Fruit fly (Drosophila melanogaster): Measurements from ENCODE around the gene PIG-H.

The PIG-H gene

dm6 chr3R:8007595-8008255 is 8.1 kb downstream of the PIG-H start, which contains the start of gene CG2767 (continued):
- TF ChIP-seq CG3995 (GFP tag; optimal IDR thresholded peaks at IDR 0.05) (peak; percentile 88), pzg (GFP tag; optimal IDR thresholded peaks at IDR 0.05) (peak; percentile 56), mam (GFP tag; optimal IDR thresholded peaks at IDR 0.05) (no peak), danr (GFP tag; IDR thresholded peaks at IDR 0.05) (no peak), CG9932 (GFP tag; IDR thresholded peaks at IDR 0.05) (no peak), lab (GFP tag; optimal IDR thresholded peaks at IDR 0.05) (no peak), CG11093 (GFP tag; IDR thresholded peaks at IDR 0.05) (no peak), Camta (GFP tag; optimal IDR thresholded peaks at IDR 0.05) (no peak), CG8388 (GFP tag; optimal IDR thresholded peaks at IDR 0.05) (no peak), Opbp (GFP tag; IDR thresholded peaks at IDR 0.05; ENCODE audit: partially characterized antibody) (peak; percentile 8; the same call in 2 of the 3 replicates), Lpt (GFP tag; optimal IDR thresholded peaks at IDR 0.05) (no peak), grau (tag; optimal IDR thresholded peaks at IDR 0.05) (no peak), CG7357 (GFP tag; IDR thresholded peaks at IDR 0.05) (no peak), CG31441 (GFP tag; IDR thresholded peaks at IDR 0.05) (no peak), CG14860 (GFP tag; IDR thresholded peaks at IDR 0.05; ENCODE audit: partially characterized antibody) (no peak), CG1832 (GFP tag; optimal IDR thresholded peaks at IDR 0.05) (no peak), CG7928 (GFP tag; optimal IDR thresholded peaks at IDR 0.05) (no peak), CG10462 (GFP tag; optimal IDR thresholded peaks at IDR 0.05) (no peak), PHDP (tag; optimal IDR thresholded peaks at IDR 0.05) (no peak), jing (GFP tag; optimal IDR thresholded peaks at IDR 0.05) (no peak), Stat92E (GFP tag; optimal IDR thresholded peaks at IDR 0.05) (no peak), az2 (GFP tag; optimal IDR thresholded peaks at IDR 0.05) (no peak), CG12219 (GFP tag; optimal IDR thresholded peaks at IDR 0.05) (no peak), gsb-n (tag; optimal IDR thresholded peaks at IDR 0.05) (no peak), so (GFP tag; IDR thresholded peaks at IDR 0.05) (no peak), CG33557 (GFP tag; optimal IDR thresholded peaks at IDR 0.05) (no peak), slp2 (GFP tag; optimal IDR thresholded peaks at IDR 0.05) (no peak), sob (GFP tag; IDR thresholded peaks at IDR 0.05) (no peak), cad (GFP tag; optimal IDR thresholded peaks at IDR 0.05) (no peak), CG7556 (GFP tag; optimal IDR thresholded peaks at IDR 0.05) (no peak), CG31224 (GFP tag; IDR thresholded peaks at IDR 0.05) (no peak), Hr51 (GFP tag; optimal IDR thresholded peaks at IDR 0.05) (no peak), Adf1 (GFP tag; IDR thresholded peaks at IDR 0.05) (no peak), insv (GFP tag; optimal IDR thresholded peaks at IDR 0.05) (peak in 1 of 2 experiments; percentile 5), ERR (GFP tag; optimal IDR thresholded peaks at IDR 0.05) (no peak), HLH4C (GFP tag; IDR thresholded peaks at IDR 0.05; ENCODE audit: partially characterized antibody) (no peak), Poxn (GFP tag; IDR thresholded peaks at IDR 0.05) (no peak), CG14014 (GFP tag; IDR thresholded peaks at IDR 0.05) (no peak), Abd-B (GFP tag; optimal IDR thresholded peaks at IDR 0.05) (no peak), hbn (GFP tag; IDR thresholded peaks at IDR 0.05; ENCODE audit: partially characterized antibody) (no peak), Eip74EF (GFP tag; optimal IDR thresholded peaks at IDR 0.05) (no peak), salm (tag; optimal IDR thresholded peaks at IDR 0.05) (no peak), CG12236 (GFP tag; optimal IDR thresholded peaks at IDR 0.05) (no peak), croc (GFP tag; conservative IDR thresholded peaks at IDR 0.05) (no peak), CG6654 (GFP tag; optimal IDR thresholded peaks at IDR 0.05) (no peak), dysf (GFP tag; IDR thresholded peaks at IDR 0.05) (no peak), gsb (GFP tag; IDR thresholded peaks at IDR 0.05) (no peak), corto (GFP tag; optimal IDR thresholded peaks at IDR 0.05) (no peak), CG4282 (GFP tag; optimal IDR thresholded peaks at IDR 0.05) (no peak)

Data from whole organism, embryonic.